Fruit fly (Drosophila melanogaster) whole organism, embryonic: Measurements from ENCODE around the gene CG10738.

Experiments used
- Aef1 ChIP-seq: fragments of 200-800 bp; sonication (Bioruptor generic); IDR thresholded peaks from 3 replicates; pipeline ENCODE4 v1.3.6; 2022; ENCODE audit warnings: missing biosample characterization, missing genetic modification characterization
- Atf6 ChIP-seq: fragments of 200-800 bp; sonication (Bioruptor generic); IDR thresholded peaks from 2 replicates; pipeline ENCODE4 v1.3.6; 2022; ENCODE audit warnings: missing biosample characterization, missing genetic modification characterization
- Bgb ChIP-seq: fragments of 200-800 bp; sonication (Bioruptor generic); IDR thresholded peaks from 2 replicates; pipeline ENCODE4 v1.3.6; 2022; ENCODE audit warnings: missing biosample characterization, missing genetic modification characterization; ENCODE audit not compliant: partially characterized antibody
- CG12219 ChIP-seq: fragments of 200-800 bp; sonication (Bioruptor generic); optimal IDR thresholded peaks from 3 replicates; lab custom pipeline; 2018; ENCODE audit warnings: missing biosample characterization, mild to moderate bottlenecking, missing genetic modification characterization
- CG13775 ChIP-seq: fragments of 200-800 bp; sonication (Bioruptor generic); optimal IDR thresholded peaks from 3 replicates; lab custom pipeline; 2017; ENCODE audit warnings: missing biosample characterization, mild to moderate bottlenecking, missing genetic modification characterization
- CG14710 ChIP-seq: fragments of 200-800 bp; sonication (Bioruptor generic); optimal IDR thresholded peaks from 3 replicates; lab custom pipeline; 2019; ENCODE audit warnings: missing biosample characterization, mild to moderate bottlenecking, missing genetic modification characterization, moderate library complexity
- CG16863 ChIP-seq: fragments of 200-800 bp; sonication (Bioruptor generic); optimal IDR thresholded peaks from 3 replicates; lab custom pipeline; 2016; ENCODE audit warnings: missing biosample characterization, missing genetic modification characterization
- CG17328 ChIP-seq: fragments of 200-800 bp; sonication (Bioruptor generic); IDR thresholded peaks from 2 replicates; pipeline ENCODE4 v1.3.6; 2022; ENCODE audit warnings: missing biosample characterization, missing genetic modification characterization
- CG17802 ChIP-seq: fragments of 200-800 bp; sonication (Bioruptor generic); optimal IDR thresholded peaks from 2 replicates; lab custom pipeline; 2018; ENCODE audit warnings: missing biosample characterization, mild to moderate bottlenecking, missing genetic modification characterization, moderate library complexity
- CG17912 ChIP-seq: fragments of 200-800 bp; sonication (Bioruptor generic); optimal IDR thresholded peaks from 2 replicates; lab custom pipeline; 2018; ENCODE audit warnings: missing biosample characterization, mild to moderate bottlenecking, missing genetic modification characterization
- CG1792 ChIP-seq: fragments of 200-800 bp; sonication (Bioruptor generic); optimal IDR thresholded peaks from 2 replicates; lab custom pipeline; 2016; ENCODE audit warnings: missing biosample characterization, missing genetic modification characterization
- CG18764 ChIP-seq: fragments of 200-800 bp; sonication (Bioruptor generic); optimal IDR thresholded peaks from 3 replicates; lab custom pipeline; 2016; ENCODE audit warnings: missing biosample characterization, missing genetic modification characterization
- CG2202 ChIP-seq: fragments of 200-800 bp; sonication (Bioruptor generic); optimal IDR thresholded peaks from 2 replicates; lab custom pipeline; 2018; ENCODE audit warnings: missing biosample characterization, mild to moderate bottlenecking, missing genetic modification characterization
- CG2875 ChIP-seq: fragments of 200-800 bp; sonication (Bioruptor generic); optimal IDR thresholded peaks from 2 replicates; lab custom pipeline; 2017; ENCODE audit warnings: missing biosample characterization, mild to moderate bottlenecking, missing genetic modification characterization, missing genetic modification reagents
- CG32772 ChIP-seq: fragments of 200-800 bp; sonication (Bioruptor generic); IDR thresholded peaks from 2 replicates; pipeline ENCODE4 v1.3.6; 2022; ENCODE audit warnings: missing biosample characterization, missing genetic modification characterization
- CG3838 ChIP-seq: fragments of 200-800 bp; sonication (Bioruptor generic); optimal IDR thresholded peaks from 3 replicates; lab custom pipeline; 2016; ENCODE audit warnings: missing biosample characterization, missing genetic modification characterization
- CG6654 ChIP-seq: fragments of 200-800 bp; sonication (Bioruptor generic); optimal IDR thresholded peaks from 2 replicates; lab custom pipeline; 2017; ENCODE audit warnings: missing biosample characterization, mild to moderate bottlenecking, missing genetic modification characterization
- CG6689 ChIP-seq: fragments of 200-800 bp; sonication (Bioruptor generic); IDR thresholded peaks from 2 replicates; pipeline ENCODE4 v1.3.6; 2022; ENCODE audit warnings: missing biosample characterization, missing genetic modification characterization
- CG7745 ChIP-seq: fragments of 200-800 bp; sonication (Bioruptor generic); optimal IDR thresholded peaks from 2 replicates; lab custom pipeline; 2018; ENCODE audit warnings: missing biosample characterization, mild to moderate bottlenecking, missing genetic modification characterization, moderate library complexity
- CG7839 ChIP-seq: fragments of 200-800 bp; sonication (Bioruptor generic); optimal IDR thresholded peaks from 3 replicates; lab custom pipeline; 2018; ENCODE audit warnings: missing biosample characterization, mild to moderate bottlenecking, missing genetic modification characterization, moderate library complexity
- CG7928 ChIP-seq: fragments of 200-800 bp; sonication (Bioruptor generic); optimal IDR thresholded peaks from 2 replicates; lab custom pipeline; 2017; ENCODE audit warnings: missing biosample characterization, mild to moderate bottlenecking, missing genetic modification characterization
- CG8765 ChIP-seq: fragments of 200-800 bp; sonication (Bioruptor generic); IDR thresholded peaks from 2 replicates; pipeline ENCODE4 v1.3.6; 2022; ENCODE audit warnings: missing biosample characterization, missing genetic modification characterization
- CoRest ChIP-seq: fragments of 200-800 bp; sonication (Bioruptor generic); optimal IDR thresholded peaks from 3 replicates; lab custom pipeline; 2018; ENCODE audit warnings: missing biosample characterization, mild to moderate bottlenecking, missing genetic modification characterization, moderate library complexity
- D19A ChIP-seq: fragments of 200-800 bp; optimal IDR thresholded peaks from 3 replicates; lab custom pipeline; 2019; ENCODE audit warnings: missing biosample characterization, mild to moderate bottlenecking, missing genetic modification characterization, moderate library complexity
- Deaf1 ChIP-seq: fragments of 200-800 bp; optimal IDR thresholded peaks from 3 replicates; lab custom pipeline; 2019; ENCODE audit warnings: missing biosample characterization, mild to moderate bottlenecking, missing genetic modification characterization, moderate library complexity
- Drgx ChIP-seq: fragments of 200-800 bp; sonication (Bioruptor generic); IDR thresholded peaks from 2 replicates; pipeline ENCODE4 v1.3.6; 2022; ENCODE audit warnings: missing biosample characterization, missing genetic modification characterization
- Fer1 ChIP-seq: fragments of 200-800 bp; sonication (Bioruptor generic); optimal IDR thresholded peaks from 2 replicates; lab custom pipeline; 2017; ENCODE audit warnings: missing biosample characterization, mild to moderate bottlenecking, missing genetic modification characterization
- HLHmδ ChIP-seq: fragments of 200-800 bp; sonication (Bioruptor generic); optimal IDR thresholded peaks from 2 replicates; lab custom pipeline; 2018; ENCODE audit warnings: missing biosample characterization, mild to moderate bottlenecking, missing genetic modification characterization, moderate library complexity
- Poxn ChIP-seq: fragments of 200-800 bp; sonication (Bioruptor generic); IDR thresholded peaks from 2 replicates; pipeline ENCODE4 v1.3.6; 2022; ENCODE audit warnings: missing biosample characterization, missing genetic modification characterization
- cato ChIP-seq: fragments of 200-800 bp; sonication (Bioruptor generic); optimal IDR thresholded peaks from 2 replicates; lab custom pipeline; 2016; ENCODE audit warnings: missing biosample characterization, missing genetic modification characterization, borderline replicate concordance
- chinmo ChIP-seq: fragments of 200-800 bp; sonication (Bioruptor generic); IDR thresholded peaks from 4 replicates; pipeline ENCODE4 v1.3.6; 2022; ENCODE audit warnings: missing biosample characterization, missing genetic modification characterization; ENCODE audit not compliant: partially characterized antibody
- da ChIP-seq: fragments of 200-800 bp; sonication (Bioruptor generic); optimal IDR thresholded peaks from 2 replicates; lab custom pipeline; 2016; ENCODE audit warnings: missing biosample characterization, missing genetic modification characterization
- fd96Cb ChIP-seq: fragments of 200-800 bp; sonication (Bioruptor generic); optimal IDR thresholded peaks from 2 replicates; lab custom pipeline; 2018; ENCODE audit warnings: missing biosample characterization, mild to moderate bottlenecking, missing genetic modification characterization, moderate library complexity
- nmo ChIP-seq: fragments of 200-800 bp; sonication (Bioruptor generic); optimal IDR thresholded peaks from 2 replicates; lab custom pipeline; 2018; ENCODE audit warnings: missing biosample characterization, mild to moderate bottlenecking, missing genetic modification characterization, moderate library complexity
- onecut ChIP-seq: fragments of 200-800 bp; sonication (Bioruptor generic); IDR thresholded peaks from 2 replicates; pipeline ENCODE4 v1.3.6; 2022; ENCODE audit warnings: missing biosample characterization, missing genetic modification characterization
- phol ChIP-seq: fragments of 200-800 bp; sonication (Bioruptor generic); optimal IDR thresholded peaks from 3 replicates; lab custom pipeline; 2018; ENCODE audit warnings: missing biosample characterization, mild to moderate bottlenecking, missing genetic modification characterization, moderate library complexity
- psq ChIP-seq: fragments of 200-800 bp; sonication (Bioruptor generic); optimal IDR thresholded peaks from 2 replicates; lab custom pipeline; 2017; ENCODE audit warnings: missing biosample characterization, missing genetic modification characterization
- ro ChIP-seq: fragments of 200-800 bp; sonication (Bioruptor generic); IDR thresholded peaks from 2 replicates; pipeline ENCODE4 v1.3.6; 2022; ENCODE audit warnings: missing biosample characterization, missing genetic modification characterization
- run ChIP-seq: fragments of 200-800 bp; sonication (Bioruptor generic); optimal IDR thresholded peaks from 3 replicates; lab custom pipeline; 2018; ENCODE audit warnings: missing biosample characterization, mild to moderate bottlenecking, missing genetic modification characterization
- sd ChIP-seq: fragments of 200-800 bp; sonication (Bioruptor generic); optimal IDR thresholded peaks from 3 replicates; lab custom pipeline; 2018; ENCODE audit warnings: missing biosample characterization, mild to moderate bottlenecking, missing genetic modification characterization, moderate library complexity
- shn ChIP-seq: fragments of 200-800 bp; sonication (Bioruptor generic); optimal IDR thresholded peaks from 3 replicates; lab custom pipeline; 2016; ENCODE audit warnings: missing biosample characterization, missing genetic modification characterization
- trh ChIP-seq: fragments of 200-800 bp; sonication (Bioruptor generic); optimal IDR thresholded peaks from 2 replicates; lab custom pipeline; 2016; ENCODE audit warnings: missing biosample characterization, missing genetic modification characterization
- vvl ChIP-seq: fragments of 200-800 bp; sonication (Bioruptor generic); IDR thresholded peaks from 2 replicates; pipeline ENCODE4 v1.3.6; 2022; ENCODE audit warnings: missing biosample characterization, missing genetic modification characterization
- wor ChIP-seq: fragments of 200-800 bp; sonication (Bioruptor generic); IDR thresholded peaks from 2 replicates; pipeline ENCODE4 v1.3.6; 2022; ENCODE audit warnings: missing biosample characterization, missing genetic modification characterization
- yki ChIP-seq: fragments of >200 bp; optimal IDR thresholded peaks from 3 replicates; lab custom pipeline; 2018

The CG10738 gene

DNA sequence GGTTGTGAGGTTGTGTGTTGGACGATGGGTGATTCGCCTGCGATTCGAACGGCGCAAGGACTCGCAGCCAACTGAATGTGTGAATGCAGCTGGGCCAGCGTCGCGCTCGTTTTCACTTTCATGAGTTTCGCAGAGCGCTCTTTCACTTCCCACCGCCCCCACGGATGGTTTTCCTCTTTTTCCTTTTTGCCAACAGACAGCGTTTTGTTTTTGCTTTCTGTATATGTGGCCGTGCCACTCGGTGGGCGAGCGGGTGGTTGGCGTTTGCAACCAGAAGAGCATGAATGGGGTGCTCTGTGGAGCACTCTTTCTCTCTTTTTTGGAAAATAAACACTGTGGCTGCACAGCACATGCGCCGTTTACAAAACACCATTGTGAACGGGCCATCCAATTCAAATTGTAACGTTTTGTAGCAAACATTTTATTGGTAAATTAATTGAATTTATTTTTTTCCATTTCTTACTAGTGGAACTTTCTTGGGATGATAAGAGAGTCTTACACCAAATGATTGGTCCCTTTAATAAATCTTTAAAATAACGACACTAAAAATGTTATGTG, 15.3 kb upstream of the CG10738 start, which contains the start of gene CG10713 (continued):
- TF ChIP-seq Bgb (GFP tag; lab: Robert Waterston, UW) (peak; percentile 40; the same call in 1 of the 2 replicates), Drgx (GFP tag; lab: Robert Waterston, UW) (peak; percentile 74), CG12219 (no peak), Atf6 (GFP tag; lab: Robert Waterston, UW) (peak; percentile 24; the same call in 1 of the 2 replicates), CG18764 (GFP tag; lab: Kevin White, UChicago) (no peak), vvl (GFP tag; lab: Robert Waterston, UW) (peak; percentile 29; the same call in 1 of the 2 replicates), Aef1 (GFP tag; lab: Robert Waterston, UW) (peak; percentile 29; the same call in 1 of the 3 replicates), da (GFP tag; lab: Kevin White, UChicago) (no peak), yki (lab: Kevin White, UChicago) (no peak), fd96Cb (no peak)
- TF ChIP-seq, all 482 proteins: peak for 26

DNA sequence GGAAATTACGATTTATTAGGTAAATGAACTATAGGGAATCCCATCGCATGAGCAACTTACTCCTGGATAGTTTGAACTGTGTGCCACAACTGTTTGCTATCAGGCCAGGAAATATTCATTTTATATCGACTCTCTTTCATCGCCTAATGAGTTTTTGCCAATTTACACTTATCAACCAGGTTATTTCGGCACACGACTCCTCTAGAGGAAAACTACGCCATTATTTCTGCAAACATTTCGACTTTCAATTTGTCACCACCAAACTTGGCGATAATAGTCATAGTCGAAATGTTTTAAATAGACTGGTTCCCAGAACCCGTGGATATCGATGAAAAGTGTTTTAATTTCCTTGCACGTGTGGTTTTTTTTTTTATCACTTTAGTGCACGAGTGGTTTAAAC, 13.5 kb upstream of the CG10738 start, which contains the start of gene CG10154:
CG10154 (minus strand) TSS at position 101 of the 400 bp plus-strand sequence.
- no peak for TF ChIP-seq CG17328 (GFP tag; lab: Robert Waterston, UW)
- no peak for TF ChIP-seq CG14710 (tag; lab: Kevin White, UChicago)
- no peak for TF ChIP-seq CG3838 (GFP tag; lab: Kevin White, UChicago)
- no peak for TF ChIP-seq trh (GFP tag; lab: Kevin White, UChicago)
- no peak for TF ChIP-seq ro (GFP tag; lab: Robert Waterston, UW)
- TF ChIP-seq CG2202 = no peak
- TF ChIP-seq CG6654 (GFP tag; lab: Kevin White, UChicago) = no peak
- no peak for TF ChIP-seq da (GFP tag; lab: Kevin White, UChicago)
- no peak for TF ChIP-seq CG17802 (tag; lab: Kevin White, UChicago)
- no peak for TF ChIP-seq wor
- no peak for TF ChIP-seq run (tag; lab: Kevin White, UChicago)
- no peak for TF ChIP-seq nmo (GFP tag; lab: Kevin White, UChicago)
- TF ChIP-seq CG13775 (GFP tag; lab: Kevin White, UChicago) = no peak
- TF ChIP-seq CG12219 = no peak
- TF ChIP-seq CG2875 (GFP tag; lab: Kevin White, UChicago) = no peak
- TF ChIP-seq CG7745 (tag; lab: Kevin White, UChicago) = no peak
- no peak for TF ChIP-seq cato (GFP tag; lab: Kevin White, UChicago)

DNA sequence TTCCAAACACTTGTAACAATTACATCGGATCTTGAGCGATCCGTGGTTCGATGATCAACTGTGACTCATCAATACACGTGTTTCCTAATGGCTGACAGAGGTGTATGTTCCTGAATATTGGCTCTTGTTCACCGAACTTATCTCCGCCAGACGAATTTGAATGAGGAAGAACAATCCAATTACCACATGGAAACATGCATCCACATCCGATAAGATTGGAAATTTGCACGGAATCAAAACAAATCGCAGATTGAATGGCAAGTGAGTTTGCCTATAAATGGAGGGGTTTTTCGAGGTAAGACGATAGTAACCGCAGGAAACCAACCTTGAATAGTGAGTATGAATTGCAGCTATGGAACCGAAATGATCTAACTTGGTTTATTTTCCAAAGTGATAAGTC, 12.9 kb upstream of the CG10738 start, which contains the start of gene CG10725:
CG10725 (plus strand) TSS at position 301 of the 400 bp plus-strand sequence.
- TF ChIP-seq shn (GFP tag; lab: Kevin White, UChicago) = no peak
- TF ChIP-seq CG16863 (GFP tag; lab: Kevin White, UChicago) = no peak
- no peak for TF ChIP-seq CG1792
- TF ChIP-seq CG2202 = no peak
- TF ChIP-seq CG6689 (GFP tag; lab: Robert Waterston, UW) = no peak
- TF ChIP-seq CG12219 = no peak
- TF ChIP-seq psq = no peak
- no peak for TF ChIP-seq Drgx (GFP tag; lab: Robert Waterston, UW)
- TF ChIP-seq chinmo (GFP tag; lab: Robert Waterston, UW) = no peak
- TF ChIP-seq CG7839 = no peak
- no peak for TF ChIP-seq Fer1

DNA sequence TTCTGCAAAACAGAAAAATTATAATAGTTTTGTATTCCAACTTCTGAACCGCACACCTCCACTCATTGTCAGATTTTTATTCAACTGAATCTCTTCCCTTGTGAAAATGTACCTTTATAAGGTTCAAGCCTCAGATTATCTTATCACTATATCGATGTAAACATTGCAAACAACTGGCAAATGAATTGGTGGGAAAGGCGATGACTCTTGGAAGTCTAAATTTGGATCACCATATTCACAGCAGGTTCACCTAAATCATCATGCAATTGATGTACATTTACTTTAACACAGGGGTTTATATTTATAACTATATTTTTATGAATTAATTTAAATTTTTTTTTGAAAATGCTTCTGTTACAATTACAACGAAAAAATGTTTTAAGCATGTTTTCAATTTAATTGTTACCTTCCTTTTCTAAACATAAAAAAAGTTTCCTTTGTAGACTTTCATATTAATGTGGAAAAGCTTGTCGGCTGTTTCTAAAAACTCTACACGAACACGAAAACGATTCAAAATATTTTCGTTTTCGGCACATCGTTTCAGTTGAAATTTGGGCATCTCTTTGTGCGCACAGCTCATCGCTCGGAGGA, 10.1 kb upstream of the CG10738 start, which contains the start of the genes CG10140 and CG14109:
CG10140 (minus strand) TSS at position 101 of the 591 bp plus-strand sequence.
CG14109 (plus strand) TSS at position 541 of the 591 bp plus-strand sequence.
- TF ChIP-seq CG7928 (GFP tag; lab: Kevin White, UChicago) (no peak), CG32772 (GFP tag; lab: Robert Waterston, UW) (no peak), CG7839 (no peak), D19A (tag; lab: Kevin White, UChicago) (peak; percentile 20), phol (tag; lab: Kevin White, UChicago) (no peak), HLHmδ (GFP tag; lab: Kevin White, UChicago) (no peak), CoRest (tag; lab: Kevin White, UChicago) (no peak), sd (tag; lab: Kevin White, UChicago) (no peak), Deaf1 (tag; lab: Kevin White, UChicago) (peak; percentile 89), Poxn (no peak), CG8765 (GFP tag; lab: Robert Waterston, UW) (no peak), onecut (GFP tag; lab: Robert Waterston, UW) (no peak), CG17912 (GFP tag; lab: Kevin White, UChicago) (no peak)
